Fruit fly (Drosophila melanogaster) whole organism, embryonic: ENCODE data around the gene CG5157.

Source experiments
- CG14050 ChIP-seq: fragments of 200-800 bp; sonication (Bioruptor generic); IDR thresholded peaks from 3 replicates; pipeline ENCODE4 v1.3.6; 2022; ENCODE audit warnings: missing biosample characterization, missing genetic modification characterization
- CG15601 ChIP-seq: fragments of 200-800 bp; sonication (Bioruptor generic); optimal IDR thresholded peaks from 3 replicates; lab custom pipeline; 2019; ENCODE audit warnings: missing biosample characterization, mild to moderate bottlenecking, missing genetic modification characterization, moderate library complexity
- CG30403 ChIP-seq: fragments of 200-800 bp; sonication (Bioruptor generic); optimal IDR thresholded peaks from 3 replicates; lab custom pipeline; 2016; ENCODE audit warnings: missing biosample characterization, missing genetic modification characterization
- CG9932 ChIP-seq: fragments of 200-800 bp; sonication (Bioruptor generic); IDR thresholded peaks from 2 replicates; pipeline ENCODE4 v1.3.6; 2022; ENCODE audit warnings: missing biosample characterization, missing genetic modification characterization
- Dek ChIP-seq: fragments of 200-800 bp; sonication (Bioruptor generic); optimal IDR thresholded peaks from 3 replicates; lab custom pipeline; 2019; ENCODE audit warnings: missing biosample characterization, mild to moderate bottlenecking, missing genetic modification characterization, moderate library complexity
- Dip3 ChIP-seq: fragments of 200-800 bp; sonication (Bioruptor generic); optimal IDR thresholded peaks from 3 replicates; lab custom pipeline; 2016; ENCODE audit warnings: missing biosample characterization, missing genetic modification characterization
- dysf ChIP-seq: fragments of 200-800 bp; sonication (Bioruptor generic); IDR thresholded peaks from 3 replicates; pipeline ENCODE4 v1.3.6; 2022; ENCODE audit warnings: missing biosample characterization, missing genetic modification characterization
- kay ChIP-seq: fragments of 200-800 bp; sonication (Bioruptor generic); optimal IDR thresholded peaks from 2 replicates; lab custom pipeline; 2016; ENCODE audit warnings: missing biosample characterization, missing genetic modification characterization
- slou ChIP-seq: fragments of 200-800 bp; sonication (Bioruptor generic); optimal IDR thresholded peaks from 3 replicates; lab custom pipeline; 2016; ENCODE audit warnings: missing biosample characterization, missing genetic modification characterization
- wor ChIP-seq: fragments of 200-800 bp; sonication (Bioruptor generic); IDR thresholded peaks from 2 replicates; pipeline ENCODE4 v1.3.6; 2022; ENCODE audit warnings: missing biosample characterization, missing genetic modification characterization

DNA sequence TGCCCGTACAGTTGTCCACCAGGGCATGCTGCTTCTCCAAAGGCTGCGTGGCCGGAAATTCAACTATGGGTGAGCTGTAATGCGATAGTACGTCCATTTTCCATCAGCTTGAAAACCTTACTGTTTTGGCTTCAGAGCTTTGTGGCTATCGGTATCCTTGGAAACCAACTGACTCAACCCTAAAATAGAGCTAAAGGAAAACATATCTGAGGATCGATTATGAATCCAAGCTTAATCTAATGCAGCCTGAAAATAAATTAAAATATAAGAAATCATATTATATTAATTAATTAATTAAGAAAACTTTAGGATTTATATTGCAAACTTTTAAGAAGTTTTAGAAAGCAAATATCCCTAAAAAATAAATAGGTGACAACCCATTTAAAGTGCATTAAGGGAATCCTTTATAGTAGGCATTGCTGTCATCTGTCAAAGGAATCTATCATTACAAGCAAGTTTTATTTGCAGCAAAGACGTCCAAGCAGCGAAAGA lies 40.2 kb downstream of the CG5157 start, which contains the start of the genes CG13074 and ATPsynbetaL:
- TF ChIP-seq CG9932 (no peak), wor (GFP tag; lab: Robert Waterston, UW) (no peak), Dip3 (GFP tag; lab: Kevin White, UChicago) (no peak), slou (no peak), Dek (no peak), CG15601 (no peak), kay (no peak), CG30403 (no peak), CG14050 (GFP tag; lab: Robert Waterston, UW) (no peak), dysf (GFP tag; lab: Robert Waterston, UW) (no peak)
